Fruit fly (Drosophila melanogaster) whole organism, embryonic: ENCODE measurements around the gene kay.
A peak's percentile ranks its signal among the peaks of the same experiment; 100 is the strongest.

Source experiments
- CG1024 ChIP-seq: fragments of 200-800 bp; sonication (Bioruptor generic); IDR thresholded peaks from 2 replicates; pipeline ENCODE4 v1.3.6; 2022; ENCODE audit warnings: missing biosample characterization, missing genetic modification characterization
- CG10654 ChIP-seq: fragments of 200-800 bp; sonication (Bioruptor generic); optimal IDR thresholded peaks from 2 replicates; lab custom pipeline; 2016; ENCODE audit warnings: missing biosample characterization, missing genetic modification characterization
- CG14667 ChIP-seq: fragments of 200-800 bp; sonication (Bioruptor generic); IDR thresholded peaks from 2 replicates; pipeline ENCODE4 v1.3.6; 2022; ENCODE audit warnings: missing biosample characterization, missing genetic modification characterization
- CG15269 ChIP-seq: fragments of 200-800 bp; sonication (Bioruptor generic); optimal IDR thresholded peaks from 2 replicates; lab custom pipeline; 2018; ENCODE audit warnings: missing biosample characterization, mild to moderate bottlenecking, missing genetic modification characterization, moderate library complexity
- CG17912 ChIP-seq: fragments of 200-800 bp; sonication (Bioruptor generic); optimal IDR thresholded peaks from 2 replicates; lab custom pipeline; 2018; ENCODE audit warnings: missing biosample characterization, mild to moderate bottlenecking, missing genetic modification characterization
- CG2875 ChIP-seq: fragments of 200-800 bp; sonication (Bioruptor generic); optimal IDR thresholded peaks from 2 replicates; lab custom pipeline; 2017; ENCODE audit warnings: missing biosample characterization, mild to moderate bottlenecking, missing genetic modification characterization, missing genetic modification reagents
- CG30020 ChIP-seq: fragments of 200-800 bp; optimal IDR thresholded peaks from 2 replicates; lab custom pipeline; 2019; ENCODE audit warnings: missing biosample characterization, mild to moderate bottlenecking, missing genetic modification characterization, moderate library complexity
- CG30403 ChIP-seq: fragments of 200-800 bp; sonication (Bioruptor generic); optimal IDR thresholded peaks from 3 replicates; lab custom pipeline; 2016; ENCODE audit warnings: missing biosample characterization, missing genetic modification characterization
- CG42726 ChIP-seq: fragments of 200-800 bp; sonication (Bioruptor generic); IDR thresholded peaks from 2 replicates; pipeline ENCODE4 v1.3.6; 2022; ENCODE audit warnings: missing biosample characterization, missing genetic modification characterization; ENCODE audit not compliant: partially characterized antibody
- CG4707 ChIP-seq: fragments of 200-800 bp; sonication (Bioruptor generic); optimal IDR thresholded peaks from 2 replicates; lab custom pipeline; 2018; ENCODE audit warnings: missing biosample characterization, mild to moderate bottlenecking, missing genetic modification characterization, moderate library complexity
- CG6813 ChIP-seq: fragments of 200-800 bp; sonication (Bioruptor generic); optimal IDR thresholded peaks from 2 replicates; lab custom pipeline; 2017; ENCODE audit warnings: missing biosample characterization, missing genetic modification characterization, mild to moderate bottlenecking, moderate library complexity, missing genetic modification reagents
- CG7839 ChIP-seq: fragments of 200-800 bp; sonication (Bioruptor generic); optimal IDR thresholded peaks from 3 replicates; lab custom pipeline; 2018; ENCODE audit warnings: missing biosample characterization, mild to moderate bottlenecking, missing genetic modification characterization, moderate library complexity
- CG8089 ChIP-seq: fragments of 200-800 bp; sonication (Bioruptor generic); optimal IDR thresholded peaks from 3 replicates; lab custom pipeline; 2016; ENCODE audit warnings: missing biosample characterization, missing genetic modification characterization
- CG8359 ChIP-seq: fragments of 200-800 bp; sonication (Bioruptor generic); optimal IDR thresholded peaks from 2 replicates; lab custom pipeline; 2017; ENCODE audit warnings: missing biosample characterization, mild to moderate bottlenecking, missing genetic modification characterization, borderline replicate concordance
- CG8944 ChIP-seq: fragments of 200-800 bp; sonication (Bioruptor generic); optimal IDR thresholded peaks from 3 replicates; lab custom pipeline; 2016; ENCODE audit warnings: missing biosample characterization, missing genetic modification characterization
- Dip2 ChIP-seq: fragments of 200-800 bp; sonication (Bioruptor generic); IDR thresholded peaks from 2 replicates; pipeline ENCODE4 v1.3.6; 2022; ENCODE audit warnings: missing biosample characterization, missing genetic modification characterization
- Doc2 ChIP-seq: fragments of 200-800 bp; sonication (Bioruptor generic); IDR thresholded peaks from 2 replicates; pipeline ENCODE4 v1.3.6; 2022; ENCODE audit warnings: missing biosample characterization, missing genetic modification characterization
- Dref ChIP-seq: fragments of 200-800 bp; sonication (Bioruptor generic); IDR thresholded peaks from 2 replicates; pipeline ENCODE4 v1.3.6; 2022; ENCODE audit warnings: missing biosample characterization, missing genetic modification characterization
- Ets97D ChIP-seq: fragments of 200-800 bp; sonication (Bioruptor generic); optimal IDR thresholded peaks from 3 replicates; lab custom pipeline; 2016; ENCODE audit warnings: missing biosample characterization, missing genetic modification characterization
- H2.0 ChIP-seq: fragments of 200-800 bp; sonication (Bioruptor generic); IDR thresholded peaks from 2 replicates; pipeline ENCODE4 v1.3.6; 2022; ENCODE audit warnings: missing biosample characterization, missing genetic modification characterization
- Hr3 ChIP-seq: fragments of 200-800 bp; sonication (Bioruptor generic); optimal IDR thresholded peaks from 3 replicates; lab custom pipeline; 2016; ENCODE audit warnings: missing biosample characterization, missing genetic modification characterization
- Lhr ChIP-seq: fragments of 200-800 bp; sonication (Bioruptor generic); optimal IDR thresholded peaks from 3 replicates; lab custom pipeline; 2017; ENCODE audit warnings: mild to moderate bottlenecking, missing biosample characterization, missing genetic modification reagents, missing genetic modification characterization
- NFAT ChIP-seq: fragments of 200-800 bp; sonication (Bioruptor generic); IDR thresholded peaks from 2 replicates; pipeline ENCODE4 v1.3.6; 2022; ENCODE audit warnings: missing biosample characterization, missing genetic modification characterization
- Nf-YC ChIP-seq: fragments of 200-800 bp; optimal IDR thresholded peaks from 3 replicates; lab custom pipeline; 2019; ENCODE audit warnings: missing biosample characterization, mild to moderate bottlenecking, missing genetic modification characterization, moderate library complexity
- Oli ChIP-seq: fragments of 200-800 bp; sonication (Bioruptor generic); optimal IDR thresholded peaks from 2 replicates; lab custom pipeline; 2018; ENCODE audit warnings: missing biosample characterization, mild to moderate bottlenecking, missing genetic modification characterization, moderate library complexity
- Opbp ChIP-seq: fragments of 200-800 bp; sonication (Bioruptor generic); IDR thresholded peaks from 3 replicates; pipeline ENCODE4 v1.3.6; 2022; ENCODE audit warnings: missing biosample characterization, missing genetic modification characterization; ENCODE audit not compliant: partially characterized antibody
- Optix ChIP-seq: fragments of 200-800 bp; sonication (Bioruptor generic); IDR thresholded peaks from 3 replicates; pipeline ENCODE4 v1.3.6; 2022; ENCODE audit warnings: missing biosample characterization, missing genetic modification characterization
- Pdp1 ChIP-seq, 2 experiments: fragments of 200-800 bp; sonication (Bioruptor generic); optimal IDR thresholded peaks; 3 replicates each; lab custom pipeline; 2016; ENCODE audit warnings: missing biosample characterization in 2 of 2, missing genetic modification characterization in 2 of 2, mild to moderate bottlenecking in 1 of 2, moderate library complexity in 1 of 2
- Rfx ChIP-seq: fragments of 200-800 bp; sonication (Bioruptor generic); IDR thresholded peaks from 2 replicates; pipeline ENCODE4 v1.3.6; 2022; ENCODE audit warnings: missing biosample characterization, missing genetic modification characterization
- ab ChIP-seq: fragments of 200-800 bp; sonication (Bioruptor generic); optimal IDR thresholded peaks from 2 replicates; lab custom pipeline; 2016; ENCODE audit warnings: missing biosample characterization, missing genetic modification characterization
- bbx ChIP-seq: fragments of 200-800 bp; sonication (Bioruptor generic); IDR thresholded peaks from 2 replicates; pipeline ENCODE4 v1.3.6; 2022; ENCODE audit warnings: missing biosample characterization, missing genetic modification characterization; ENCODE audit not compliant: partially characterized antibody
- btn ChIP-seq: fragments of 200-800 bp; sonication (Bioruptor generic); optimal IDR thresholded peaks from 2 replicates; lab custom pipeline; 2016; ENCODE audit warnings: missing biosample characterization, missing genetic modification characterization
- cad ChIP-seq: fragments of >200 bp; optimal IDR thresholded peaks from 2 replicates; lab custom pipeline; 2017; ENCODE audit warnings: missing biosample characterization, missing genetic modification characterization
- caup ChIP-seq: fragments of 200-800 bp; sonication (Bioruptor generic); optimal IDR thresholded peaks from 3 replicates; lab custom pipeline; 2017; ENCODE audit warnings: missing biosample characterization, mild to moderate bottlenecking, missing genetic modification characterization, moderate library complexity; ENCODE audit not compliant: severe bottlenecking
- dmrt11E ChIP-seq: fragments of 200-800 bp; sonication (Bioruptor generic); optimal IDR thresholded peaks from 3 replicates; lab custom pipeline; 2018; ENCODE audit warnings: missing biosample characterization, mild to moderate bottlenecking, missing genetic modification characterization, moderate library complexity
- esg ChIP-seq: fragments of 200-800 bp; sonication (Bioruptor generic); conservative IDR thresholded peaks from 2 replicates; pipeline ENCODE4 v1.3.6; 2022; ENCODE audit warnings: missing biosample characterization, missing genetic modification characterization
- fd64A ChIP-seq: fragments of 200-800 bp; sonication (Bioruptor generic); optimal IDR thresholded peaks from 3 replicates; lab custom pipeline; 2018; ENCODE audit warnings: missing biosample characterization, mild to moderate bottlenecking, missing genetic modification characterization
- gcm ChIP-seq: fragments of 200-800 bp; sonication (Bioruptor generic); optimal IDR thresholded peaks from 2 replicates; lab custom pipeline; 2019; ENCODE audit warnings: missing biosample characterization, mild to moderate bottlenecking, missing genetic modification characterization, moderate library complexity
- grau ChIP-seq: fragments of 200-800 bp; optimal IDR thresholded peaks from 3 replicates; lab custom pipeline; 2019; ENCODE audit warnings: missing biosample characterization, mild to moderate bottlenecking, missing genetic modification characterization, moderate library complexity
- grn ChIP-seq: fragments of 200-800 bp; sonication (Bioruptor generic); optimal IDR thresholded peaks from 3 replicates; lab custom pipeline; 2017; ENCODE audit warnings: missing biosample characterization, missing genetic modification characterization
- ham ChIP-seq: fragments of 200-800 bp; sonication (Bioruptor generic); IDR thresholded peaks from 2 replicates; pipeline ENCODE4 v1.3.6; 2022; ENCODE audit warnings: missing biosample characterization, missing genetic modification characterization
- hb ChIP-seq: fragments of 200-800 bp; sonication (Bioruptor generic); IDR thresholded peaks from 3 replicates; pipeline ENCODE4 v1.3.6; 2022; ENCODE audit warnings: missing biosample characterization, missing genetic modification characterization; ENCODE audit not compliant: partially characterized antibody
- hbn ChIP-seq: fragments of 200-800 bp; sonication (Bioruptor generic); IDR thresholded peaks from 2 replicates; pipeline ENCODE4 v1.3.6; 2022; ENCODE audit warnings: missing biosample characterization, missing genetic modification characterization; ENCODE audit not compliant: partially characterized antibody
- jing ChIP-seq: fragments of 200-800 bp; sonication (Bioruptor generic); optimal IDR thresholded peaks from 2 replicates; lab custom pipeline; 2018; ENCODE audit warnings: missing biosample characterization, mild to moderate bottlenecking, missing genetic modification characterization
- ken ChIP-seq: fragments of 200-800 bp; sonication (Bioruptor generic); IDR thresholded peaks from 3 replicates; pipeline ENCODE4 v1.3.6; 2022; ENCODE audit warnings: missing biosample characterization, missing genetic modification characterization
- kni ChIP-seq: fragments of 200-800 bp; sonication (Bioruptor generic); optimal IDR thresholded peaks from 3 replicates; lab custom pipeline; 2017; ENCODE audit warnings: mild to moderate bottlenecking, missing biosample characterization, missing genetic modification reagents, missing genetic modification characterization
- lbe ChIP-seq: fragments of 200-800 bp; sonication (Bioruptor generic); optimal IDR thresholded peaks from 2 replicates; lab custom pipeline; 2016; ENCODE audit warnings: missing biosample characterization, mild to moderate bottlenecking, missing genetic modification characterization
- tio ChIP-seq: fragments of 200-800 bp; sonication (Bioruptor generic); optimal IDR thresholded peaks from 2 replicates; lab custom pipeline; 2017; ENCODE audit warnings: missing biosample characterization, missing genetic modification characterization, inconsistent platforms
- unc-4 ChIP-seq: fragments of 200-800 bp; sonication (Bioruptor generic); IDR thresholded peaks from 2 replicates; pipeline ENCODE4 v1.3.6; 2022; ENCODE audit warnings: missing biosample characterization, missing genetic modification characterization; ENCODE audit not compliant: partially characterized antibody
- wdn ChIP-seq: fragments of 200-800 bp; sonication (Bioruptor generic); IDR thresholded peaks from 2 replicates; pipeline ENCODE4 v1.3.6; 2022; ENCODE audit warnings: missing biosample characterization, missing genetic modification characterization

Gene kay

dm6 chr3R:29745056-29745455, 20.7 kb upstream of the kay start, which contains the start of the genes Wdr24 and IntS11 (continued):
- peak; percentile 29 for TF ChIP-seq CG17912 (GFP tag; lab: Kevin White, UChicago)
- TF ChIP-seq Nf-YC (tag; lab: Kevin White, UChicago): peak; percentile 63
- no peak for TF ChIP-seq Lhr (GFP tag; lab: Kevin White, UChicago)
- peak; percentile 70 for TF ChIP-seq Oli (tag; lab: Kevin White, UChicago)
- no peak for TF ChIP-seq hb (GFP tag; lab: Robert Waterston, UW)
- peak; percentile 67 for TF ChIP-seq Ets97D (GFP tag; lab: Kevin White, UChicago)
- peak; percentile 95 for TF ChIP-seq NFAT (GFP tag; lab: Robert Waterston, UW)
- TF ChIP-seq esg (GFP tag; lab: Robert Waterston, UW): peak; percentile 91
- peak; percentile 59; the same call in 1 of the 2 replicates for TF ChIP-seq CG1024 (GFP tag; lab: Robert Waterston, UW)
- TF ChIP-seq grau (tag; lab: Kevin White, UChicago): peak; percentile 90
- peak; percentile 88 for TF ChIP-seq wdn (GFP tag; lab: Robert Waterston, UW)
- TF ChIP-seq Rfx: peak; percentile 97
- no peak for TF ChIP-seq tio (GFP tag; lab: Kevin White, UChicago)
- TF ChIP-seq lbe (GFP tag; lab: Kevin White, UChicago): peak; percentile 83
- peak; percentile 86 for TF ChIP-seq CG30403 (GFP tag; lab: Kevin White, UChicago)
- peak; percentile 64 for TF ChIP-seq Doc2 (GFP tag; lab: Robert Waterston, UW)
- TF ChIP-seq ab (GFP tag; lab: Kevin White, UChicago): peak; percentile 28
- TF ChIP-seq CG8089 (GFP tag; lab: Kevin White, UChicago): no peak
- peak; percentile 30; the same call in 1 of the 2 replicates for TF ChIP-seq unc-4 (GFP tag; lab: Robert Waterston, UW)
- TF ChIP-seq fd64A: no peak
- peak; percentile 86 for TF ChIP-seq CG15269 (tag; lab: Kevin White, UChicago)
- no peak for TF ChIP-seq btn (GFP tag; lab: Kevin White, UChicago)
- no peak for TF ChIP-seq kni (GFP tag; lab: Kevin White, UChicago)
- peak; percentile 48 for TF ChIP-seq CG10654
- peak; percentile 92 for TF ChIP-seq H2.0 (GFP tag; lab: Robert Waterston, UW)
- no peak for TF ChIP-seq CG8359
- no peak for TF ChIP-seq CG6813
- no peak for TF ChIP-seq bbx (GFP tag; lab: Robert Waterston, UW)
- peak; percentile 66 to 88 for TF ChIP-seq Pdp1 (GFP tag; optimal IDR thresholded peaks at IDR 0.05; lab: Kevin White, UChicago)
- TF ChIP-seq Hr3 (GFP tag; lab: Kevin White, UChicago): peak; percentile 80
- peak; percentile 90 for TF ChIP-seq ken (GFP tag; lab: Robert Waterston, UW)
- peak; percentile 47 for TF ChIP-seq grn (GFP tag; lab: Kevin White, UChicago)
- TF ChIP-seq Opbp (GFP tag; lab: Robert Waterston, UW): peak; percentile 35; the same call in 1 of the 3 replicates
- TF ChIP-seq CG4707: no peak
- no peak for TF ChIP-seq jing
- TF ChIP-seq CG2875: no peak
- peak; percentile 82; the same call in 2 of the 3 replicates for TF ChIP-seq Optix
- peak; percentile 68 for TF ChIP-seq CG8944 (GFP tag; lab: Kevin White, UChicago)
- TF ChIP-seq CG30020 (tag; lab: Kevin White, UChicago): peak; percentile 45
- no peak for TF ChIP-seq hbn (GFP tag; lab: Robert Waterston, UW)
- peak; percentile 79 for TF ChIP-seq caup (GFP tag; lab: Kevin White, UChicago)
- peak; percentile 77; the same call in 1 of the 2 replicates for TF ChIP-seq ham
- TF ChIP-seq CG7839 (tag; lab: Kevin White, UChicago): peak; percentile 91
- TF ChIP-seq dmrt11E (tag; lab: Kevin White, UChicago): peak; percentile 43
- peak; percentile 94 for TF ChIP-seq CG14667 (GFP tag; lab: Robert Waterston, UW)
- TF ChIP-seq cad (GFP tag; lab: Kevin White, UChicago): no peak
- TF ChIP-seq CG42726 (GFP tag; lab: Robert Waterston, UW): no peak
- no peak for TF ChIP-seq gcm (GFP tag; lab: Kevin White, UChicago)
- TF ChIP-seq Dref: peak; percentile 43
- TF ChIP-seq Dip2 (GFP tag; lab: Robert Waterston, UW): 0 out of 2 replicates have a peak, but pooled peaks have one; percentile 28
